Worm (Caenorhabditis elegans) whole organism, late embryonic: Measurements from ENCODE around the gene aat-3.

ENCODE experiments used
- F13H6.1 ChIP-seq: sonication (generic microtip); optimal IDR thresholded peaks from 2 replicates; lab custom pipeline; 2016; ENCODE audit warnings: missing genetic modification characterization, missing compliant biosample characterization
- K02D7.2 ChIP-seq: sonication (generic microtip); optimal IDR thresholded peaks from 2 replicates; lab custom pipeline; 2017; ENCODE audit warnings: mild to moderate bottlenecking, missing genetic modification characterization, missing compliant biosample characterization
- ahr-1 ChIP-seq: sonication (generic microtip); optimal IDR thresholded peaks from 2 replicates; lab custom pipeline; 2016; ENCODE audit warnings: missing genetic modification characterization, missing compliant biosample characterization
- ama-1 ChIP-seq: fragments of 150-350 bp; optimal IDR thresholded peaks from 2 replicates; lab custom pipeline; 2014
- ceh-14 ChIP-seq: sonication (generic microtip); optimal IDR thresholded peaks from 2 replicates; lab custom pipeline; 2016; ENCODE audit warnings: missing genotype, missing genetic modification characterization, missing compliant biosample characterization
- ceh-2 ChIP-seq: sonication (generic microtip); optimal IDR thresholded peaks from 2 replicates; lab custom pipeline; 2016; ENCODE audit warnings: missing genotype, missing genetic modification characterization, missing compliant biosample characterization
- ceh-24 ChIP-seq: sonication (generic microtip); optimal IDR thresholded peaks from 2 replicates; lab custom pipeline; 2016; ENCODE audit warnings: mild to moderate bottlenecking, missing genetic modification characterization, missing compliant biosample characterization
- ceh-31 ChIP-seq: sonication (generic microtip); optimal IDR thresholded peaks from 2 replicates; lab custom pipeline; 2016; ENCODE audit warnings: missing genetic modification characterization, missing compliant biosample characterization
- ceh-34 ChIP-seq: sonication (generic microtip); optimal IDR thresholded peaks from 2 replicates; lab custom pipeline; 2016; ENCODE audit warnings: mild to moderate bottlenecking, missing genetic modification characterization, missing compliant biosample characterization
- ceh-45 ChIP-seq: fragments of 200-800 bp; sonication (Bioruptor generic); IDR thresholded peaks from 2 replicates; pipeline ENCODE4 v1.3.6; 2022; ENCODE audit warnings: missing genetic modification reagents, missing genetic modification characterization, missing compliant biosample characterization
- ceh-48 ChIP-seq: sonication (generic microtip); optimal IDR thresholded peaks from 2 replicates; lab custom pipeline; 2016; ENCODE audit warnings: missing genetic modification characterization, inconsistent platforms, missing compliant biosample characterization
- ceh-6 ChIP-seq: fragments of 200-800 bp; sonication (Bioruptor generic); optimal IDR thresholded peaks from 2 replicates; lab custom pipeline; 2018; ENCODE audit warnings: mild to moderate bottlenecking, missing genetic modification characterization, missing compliant biosample characterization
- dmd-4 ChIP-seq: sonication (generic microtip); optimal IDR thresholded peaks from 2 replicates; lab custom pipeline; 2016; ENCODE audit warnings: borderline replicate concordance, missing genetic modification characterization, missing compliant biosample characterization
- dve-1 ChIP-seq: sonication (generic microtip); optimal IDR thresholded peaks from 2 replicates; lab custom pipeline; 2017; ENCODE audit warnings: antibody characterized with exemption, mild to moderate bottlenecking, missing genetic modification characterization, missing compliant biosample characterization
- eyg-1 ChIP-seq: sonication (generic microtip); optimal IDR thresholded peaks from 2 replicates; lab custom pipeline; 2016; ENCODE audit warnings: missing genotype, missing genetic modification characterization, missing compliant biosample characterization
- fkh-10 ChIP-seq: fragments of 150-350 bp; optimal IDR thresholded peaks from 2 replicates; lab custom pipeline; 2014; ENCODE audit warnings: missing biosample characterization, missing genetic modification reagents, missing genetic modification characterization
- gmeb-2 ChIP-seq: sonication (generic microtip); optimal IDR thresholded peaks from 2 replicates; lab custom pipeline; 2016; ENCODE audit warnings: missing genetic modification characterization, inconsistent platforms, missing compliant biosample characterization
- hlh-13 ChIP-seq: fragments of 200-800 bp; sonication (Bioruptor generic); optimal IDR thresholded peaks from 2 replicates; lab custom pipeline; 2018; ENCODE audit warnings: mild to moderate bottlenecking, missing genetic modification characterization, missing compliant biosample characterization
- hlh-15 ChIP-seq: sonication (generic microtip); optimal IDR thresholded peaks from 2 replicates; lab custom pipeline; 2016; ENCODE audit warnings: missing genetic modification characterization, missing compliant biosample characterization
- hlh-30 ChIP-seq: sonication (generic microtip); optimal IDR thresholded peaks from 2 replicates; lab custom pipeline; 2017; ENCODE audit warnings: antibody characterized with exemption, missing genetic modification characterization, missing compliant biosample characterization; ENCODE audit not compliant: insufficient read depth
- hlh-6 ChIP-seq: sonication (generic microtip); optimal IDR thresholded peaks from 2 replicates; lab custom pipeline; 2016; ENCODE audit warnings: missing genotype, missing genetic modification characterization, missing compliant biosample characterization
- hlh-8 ChIP-seq: sonication (generic microtip); optimal IDR thresholded peaks from 2 replicates; lab custom pipeline; 2016; ENCODE audit warnings: missing genotype, missing genetic modification characterization, missing compliant biosample characterization
- lin-11 ChIP-seq: fragments of 200-800 bp; sonication (Bioruptor generic); optimal IDR thresholded peaks from 2 replicates; lab custom pipeline; 2018; ENCODE audit warnings: mild to moderate bottlenecking, missing genetic modification characterization, missing compliant biosample characterization
- madf-2 ChIP-seq: sonication (generic microtip); optimal IDR thresholded peaks from 2 replicates; lab custom pipeline; 2017; ENCODE audit warnings: missing genetic modification characterization, missing compliant biosample characterization
- mec-3 ChIP-seq: sonication (generic microtip); optimal IDR thresholded peaks from 2 replicates; lab custom pipeline; 2016; ENCODE audit warnings: borderline replicate concordance, missing genetic modification characterization, missing compliant biosample characterization
- nfya-1 ChIP-seq: sonication (generic microtip); optimal IDR thresholded peaks from 2 replicates; lab custom pipeline; 2017; ENCODE audit warnings: missing genetic modification characterization, mild to moderate bottlenecking, missing compliant biosample characterization, antibody characterized with exemption, moderate library complexity
- odd-2 ChIP-seq: sonication (generic microtip); optimal IDR thresholded peaks from 2 replicates; lab custom pipeline; 2017; ENCODE audit warnings: antibody characterized with exemption, mild to moderate bottlenecking, missing genetic modification characterization, missing compliant biosample characterization
- pat-9 ChIP-seq: fragments of 200-800 bp; sonication (Bioruptor generic); optimal IDR thresholded peaks from 2 replicates; lab custom pipeline; 2018; ENCODE audit warnings: mild to moderate bottlenecking, missing genetic modification characterization, moderate library complexity, missing compliant biosample characterization
- pha-4 ChIP-seq: fragments of 150-350 bp; optimal IDR thresholded peaks from 2 replicates; lab custom pipeline; 2018; ENCODE audit warnings: missing biosample characterization, missing genetic modification reagents, missing genetic modification characterization
- pqm-1 ChIP-seq: sonication (generic microtip); optimal IDR thresholded peaks from 2 replicates; lab custom pipeline; 2016; ENCODE audit warnings: missing genetic modification characterization, missing compliant biosample characterization
- ref-2 ChIP-seq: sonication (generic microtip); optimal IDR thresholded peaks from 2 replicates; lab custom pipeline; 2016; ENCODE audit warnings: missing genetic modification characterization, missing compliant biosample characterization
- rnt-1 ChIP-seq: sonication (generic microtip); optimal IDR thresholded peaks from 2 replicates; lab custom pipeline; 2016; ENCODE audit warnings: missing genetic modification characterization, missing compliant biosample characterization
- sox-2 ChIP-seq: fragments of 200-800 bp; sonication (Bioruptor generic); IDR thresholded peaks from 2 replicates; pipeline ENCODE4 v1.3.6; 2022; ENCODE audit warnings: missing genetic modification reagents, missing genetic modification characterization, missing compliant biosample characterization
- sox-4 ChIP-seq: sonication (generic microtip); optimal IDR thresholded peaks from 2 replicates; lab custom pipeline; 2017; ENCODE audit warnings: mild to moderate bottlenecking, missing genetic modification characterization, inconsistent platforms, missing compliant biosample characterization
- syd-9 ChIP-seq: sonication (generic microtip); optimal IDR thresholded peaks from 2 replicates; lab custom pipeline; 2016; ENCODE audit warnings: mild to moderate bottlenecking, missing genetic modification characterization, moderate library complexity, missing compliant biosample characterization
- tbx-7 ChIP-seq: sonication (generic microtip); optimal IDR thresholded peaks from 2 replicates; lab custom pipeline; 2016; ENCODE audit warnings: missing genotype, missing genetic modification characterization, missing compliant biosample characterization
- unc-3 ChIP-seq, 2 experiments: fragments of 200-800 bp in 1 of 2; sonication (Bioruptor generic) in 1 of 2; sonication (generic microtip) in 1 of 2; conservative IDR thresholded peaks in 1 of 2; optimal IDR thresholded peaks in 1 of 2; 2 replicates each; pipeline versions ENCODE4 v1.3.6 to Lab custom; 2016 to 2022; ENCODE audit warnings: missing compliant biosample characterization in 2 of 2, missing genetic modification characterization in 2 of 2, missing genetic modification reagents in 1 of 2
- unc-86 ChIP-seq: sonication (generic microtip); optimal IDR thresholded peaks from 2 replicates; lab custom pipeline; 2016; ENCODE audit warnings: missing genetic modification characterization, missing compliant biosample characterization
- zip-5 ChIP-seq: sonication (generic microtip); optimal IDR thresholded peaks from 2 replicates; lab custom pipeline; 2016; ENCODE audit warnings: missing genetic modification characterization, missing compliant biosample characterization
- ztf-16 ChIP-seq: sonication (generic microtip); optimal IDR thresholded peaks from 2 replicates; lab custom pipeline; 2017; ENCODE audit warnings: missing genetic modification characterization, missing compliant biosample characterization

Gene aat-3

DNA sequence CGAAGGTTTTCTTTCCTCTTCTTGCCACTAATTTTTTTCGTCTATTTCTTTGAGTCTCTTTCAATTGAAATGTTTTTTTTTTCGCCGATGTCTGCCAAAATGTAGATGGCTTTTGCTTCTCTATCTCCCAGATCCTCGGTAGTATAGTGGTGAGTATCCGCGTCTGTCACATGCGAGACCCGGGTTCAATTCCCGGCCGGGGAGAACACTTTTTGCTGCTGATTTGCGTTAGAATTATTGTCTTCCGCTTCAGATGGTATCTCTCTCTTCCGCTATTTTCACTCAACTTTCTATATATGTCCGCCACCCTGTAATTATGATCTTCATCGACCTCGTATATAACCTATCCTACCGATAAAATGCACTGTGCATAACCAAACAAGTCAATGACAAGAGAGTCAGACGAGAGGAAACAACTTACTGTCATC, 1.4 kb downstream of the aat-3 start (continued):
- TF ChIP-seq nfya-1 (tag; lab: Kevin White, UChicago) (peak; percentile 39), sox-4 (peak; percentile 39), ztf-16 (tag; lab: Kevin White, UChicago) (peak; percentile 70), fkh-10 (GFP tag; lab: Kevin White, UChicago) (no peak), K02D7.2 (tag; lab: Kevin White, UChicago) (no peak), pha-4 (tag; lab: Kevin White, UChicago) (no peak), pat-9 (tag; lab: Kevin White, UChicago) (peak; percentile 34), dve-1 (tag; lab: Kevin White, UChicago) (no peak), ceh-31 (tag; lab: Kevin White, UChicago) (peak; percentile 65), ama-1 (lab: Kevin White, UChicago) (no peak), madf-2 (peak; percentile 66), ceh-2 (tag; lab: Kevin White, UChicago) (no peak), ahr-1 (tag; lab: Kevin White, UChicago) (no peak), zip-5 (no peak), ceh-48 (tag; lab: Kevin White, UChicago) (peak; percentile 8), syd-9 (peak; percentile 57), pqm-1 (tag; lab: Kevin White, UChicago) (peak; percentile 39), dmd-4 (tag; lab: Kevin White, UChicago) (no peak), hlh-30 (tag; lab: Kevin White, UChicago) (peak; percentile 66), F13H6.1 (tag; lab: Kevin White, UChicago) (peak; percentile 11), hlh-13 (GFP tag; lab: Kevin White, UChicago) (peak; percentile 20), ceh-34 (peak; percentile 40), eyg-1 (no peak), ceh-6 (GFP tag; lab: Kevin White, UChicago) (peak; percentile 10), unc-3 (GFP tag; conservative IDR thresholded peaks at IDR 0.05; lab: Robert Waterston, UW) (no peak), unc-3 (tag; optimal IDR thresholded peaks at IDR 0.05; lab: Kevin White, UChicago) (peak; percentile 39), hlh-8 (tag; lab: Kevin White, UChicago) (no peak), ceh-14 (peak; percentile 28), rnt-1 (tag; lab: Kevin White, UChicago) (peak; percentile 62), hlh-6 (tag; lab: Kevin White, UChicago) (no peak), unc-86 (tag; lab: Kevin White, UChicago) (peak; percentile 46), lin-11 (tag; lab: Kevin White, UChicago) (peak; percentile 52), ceh-45 (GFP tag; lab: Robert Waterston, UW) (0 out of 2 replicates have a peak, but pooled peaks have one; percentile 52)

DNA sequence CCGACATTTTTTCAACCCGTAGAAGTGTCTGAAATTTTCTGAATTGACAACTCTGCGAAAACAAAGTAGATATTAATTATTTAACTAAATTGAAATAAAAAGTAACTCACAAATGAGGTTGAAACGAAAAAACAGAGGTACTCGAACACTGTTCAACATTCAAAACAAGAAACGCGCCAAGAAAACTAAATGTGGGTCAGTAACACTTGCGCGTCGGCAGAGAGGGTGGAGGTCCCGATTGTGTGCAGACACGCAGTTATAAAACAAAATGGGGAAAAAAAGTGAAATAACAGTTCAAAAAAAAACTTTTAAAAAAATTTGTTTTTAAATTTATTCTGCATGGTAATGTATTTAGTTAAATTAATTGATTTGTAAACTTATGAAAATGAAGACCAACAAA, 7.3 kb downstream of the aat-3 start:
- TF ChIP-seq syd-9 (no peak), sox-2 (no peak), hlh-15 (tag; lab: Kevin White, UChicago) (no peak), mec-3 (tag; lab: Kevin White, UChicago) (no peak), gmeb-2 (no peak), ceh-24 (tag; lab: Kevin White, UChicago) (no peak), hlh-13 (GFP tag; lab: Kevin White, UChicago) (no peak), fkh-10 (GFP tag; lab: Kevin White, UChicago) (no peak), unc-86 (tag; lab: Kevin White, UChicago) (no peak), zip-5 (no peak), odd-2 (tag; lab: Kevin White, UChicago) (no peak), ref-2 (tag; lab: Kevin White, UChicago) (no peak), ceh-48 (tag; lab: Kevin White, UChicago) (no peak), tbx-7 (tag; lab: Kevin White, UChicago) (no peak)
